Fruit fly (Drosophila melanogaster) whole organism, pupa: Measurements from ENCODE around the gene CG6236.
A peak's percentile ranks its signal among the peaks of the same experiment; 100 is the strongest.

Experiments
- CG10348 ChIP-seq: fragments of 200-800 bp; sonication (Bioruptor generic); IDR thresholded peaks from 2 replicates; pipeline ENCODE4 v1.3.6; 2022; ENCODE audit warnings: missing biosample characterization, missing genetic modification characterization
- CG12605 ChIP-seq: fragments of 200-800 bp; sonication (Bioruptor generic); IDR thresholded peaks from 2 replicates; pipeline ENCODE4 v1.3.6; 2022; ENCODE audit warnings: missing biosample characterization, missing genetic modification characterization
- CG13204 ChIP-seq: fragments of 200-800 bp; sonication (Bioruptor generic); optimal IDR thresholded peaks from 2 replicates; lab custom pipeline; 2018; ENCODE audit warnings: missing biosample characterization, mild to moderate bottlenecking, missing genetic modification characterization, moderate library complexity
- CG14655 ChIP-seq: fragments of 200-800 bp; sonication (Bioruptor generic); optimal IDR thresholded peaks from 3 replicates; lab custom pipeline; 2017; ENCODE audit warnings: mild to moderate bottlenecking, missing biosample characterization, missing genetic modification reagents, missing genetic modification characterization
- CG15710 ChIP-seq: fragments of 200-800 bp; sonication (Bioruptor generic); optimal IDR thresholded peaks from 2 replicates; lab custom pipeline; 2018; ENCODE audit warnings: missing biosample characterization, mild to moderate bottlenecking, missing genetic modification characterization, moderate library complexity
- CG17806 ChIP-seq: fragments of 200-800 bp; sonication (Bioruptor generic); optimal IDR thresholded peaks from 2 replicates; lab custom pipeline; 2018; ENCODE audit warnings: missing biosample characterization, mild to moderate bottlenecking, missing genetic modification characterization, moderate library complexity
- CG32121 ChIP-seq: fragments of 200-800 bp; sonication (Bioruptor generic); IDR thresholded peaks from 2 replicates; pipeline ENCODE4 v1.3.6; 2022; ENCODE audit warnings: missing biosample characterization, missing genetic modification characterization
- CG34367 ChIP-seq: fragments of 200-800 bp; sonication (Bioruptor generic); optimal IDR thresholded peaks from 2 replicates; lab custom pipeline; 2018; ENCODE audit warnings: missing biosample characterization, mild to moderate bottlenecking, missing genetic modification characterization
- CG4496 ChIP-seq: fragments of 200-800 bp; sonication (Bioruptor generic); IDR thresholded peaks from 3 replicates; pipeline ENCODE4 v1.3.6; 2022; ENCODE audit warnings: missing biosample characterization, missing genetic modification characterization
- CG8159 ChIP-seq: fragments of 200-800 bp; sonication (Bioruptor generic); optimal IDR thresholded peaks from 3 replicates; lab custom pipeline; 2018; ENCODE audit warnings: missing biosample characterization, mild to moderate bottlenecking, missing genetic modification characterization, moderate library complexity
- CG8301 ChIP-seq: fragments of 200-800 bp; sonication (Bioruptor generic); optimal IDR thresholded peaks from 2 replicates; lab custom pipeline; 2018; ENCODE audit warnings: missing biosample characterization, mild to moderate bottlenecking, missing genetic modification characterization
- CG9948 ChIP-seq: fragments of 200-800 bp; sonication (Bioruptor generic); optimal IDR thresholded peaks from 2 replicates; lab custom pipeline; 2018; ENCODE audit warnings: missing biosample characterization, mild to moderate bottlenecking, missing genetic modification characterization, moderate library complexity
- D1 ChIP-seq: fragments of 200-800 bp; sonication (Bioruptor generic); optimal IDR thresholded peaks from 2 replicates; lab custom pipeline; 2018; ENCODE audit warnings: missing biosample characterization, mild to moderate bottlenecking, missing genetic modification characterization, moderate library complexity
- EcR ChIP-seq: fragments of 200-800 bp; sonication (Bioruptor generic); optimal IDR thresholded peaks from 3 replicates; lab custom pipeline; 2019; ENCODE audit warnings: missing biosample characterization, missing genetic modification characterization, mild to moderate bottlenecking, moderate library complexity, missing genetic modification reagents
- Ets98B ChIP-seq: fragments of 200-800 bp; sonication (Bioruptor generic); IDR thresholded peaks from 2 replicates; pipeline ENCODE4 v1.3.6; 2022; ENCODE audit warnings: missing biosample characterization, missing genetic modification characterization
- Pif1A ChIP-seq: fragments of 200-800 bp; sonication (Bioruptor generic); optimal IDR thresholded peaks from 3 replicates; lab custom pipeline; 2016; ENCODE audit warnings: missing biosample characterization, missing genetic modification characterization
- Pif1B ChIP-seq: fragments of 200-800 bp; sonication (Bioruptor generic); optimal IDR thresholded peaks from 3 replicates; lab custom pipeline; 2016; ENCODE audit warnings: missing biosample characterization, missing genetic modification characterization
- Snoo ChIP-seq: fragments of 200-800 bp; sonication (Bioruptor generic); optimal IDR thresholded peaks from 3 replicates; lab custom pipeline; 2017; ENCODE audit warnings: missing biosample characterization, mild to moderate bottlenecking, missing genetic modification characterization, inconsistent platforms
- fd96Ca ChIP-seq: fragments of 200-800 bp; sonication (Bioruptor generic); IDR thresholded peaks from 3 replicates; pipeline ENCODE4 v1.3.6; 2022; ENCODE audit warnings: missing biosample characterization, missing genetic modification characterization
- gl ChIP-seq: fragments of 200-800 bp; sonication (Bioruptor generic); optimal IDR thresholded peaks from 2 replicates; lab custom pipeline; 2018; ENCODE audit warnings: missing biosample characterization, mild to moderate bottlenecking, missing genetic modification characterization
- rn ChIP-seq: fragments of 200-800 bp; sonication (Bioruptor generic); IDR thresholded peaks from 2 replicates; pipeline ENCODE4 v1.3.6; 2022; ENCODE audit warnings: missing biosample characterization, missing genetic modification characterization

CG6236 gene

DNA sequence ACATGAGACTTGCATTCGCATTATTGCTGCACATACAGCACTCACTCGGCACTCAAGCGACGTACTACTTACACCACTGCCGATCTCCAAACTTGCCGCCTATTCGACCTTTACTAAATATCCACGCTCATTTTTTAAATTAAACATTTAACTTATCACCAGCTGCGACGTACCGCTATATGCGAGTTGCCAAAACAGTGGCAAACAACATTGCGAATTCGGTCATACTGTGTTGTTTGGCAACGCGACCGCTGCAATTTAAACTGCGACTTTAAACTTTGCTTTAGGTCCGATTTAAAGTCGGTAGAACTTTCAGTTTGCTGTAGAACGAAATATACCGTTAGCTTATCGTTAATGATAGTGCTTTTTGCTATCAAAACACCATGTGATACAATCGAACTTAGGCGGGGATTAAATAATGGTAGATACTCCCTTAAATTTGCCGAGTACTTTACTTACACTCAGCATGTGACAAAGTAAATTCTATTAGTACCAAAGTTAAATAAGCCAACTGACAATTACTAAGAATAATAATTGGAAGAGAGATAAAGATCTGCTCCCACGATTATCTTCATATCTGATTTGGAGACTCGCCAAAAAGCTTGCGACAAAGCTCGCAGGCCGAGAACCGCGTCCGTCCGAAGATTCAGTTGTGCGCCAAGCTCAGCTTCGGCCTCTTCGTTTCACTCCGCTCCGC lies at the start of gene CG6236, which contains the start of gene ea:
CG6236 (minus strand) TSS at position 187 of the 697 bp plus-strand sequence.
ea (plus strand) TSS at position 647 of the 697 bp plus-strand sequence.
- TF ChIP-seq EcR (GFP tag; lab: Kevin White, UChicago) (no peak), rn (GFP tag; lab: Robert Waterston, UW) (no peak), fd96Ca (no peak), CG4496 (GFP tag; lab: Robert Waterston, UW) (no peak)

DNA sequence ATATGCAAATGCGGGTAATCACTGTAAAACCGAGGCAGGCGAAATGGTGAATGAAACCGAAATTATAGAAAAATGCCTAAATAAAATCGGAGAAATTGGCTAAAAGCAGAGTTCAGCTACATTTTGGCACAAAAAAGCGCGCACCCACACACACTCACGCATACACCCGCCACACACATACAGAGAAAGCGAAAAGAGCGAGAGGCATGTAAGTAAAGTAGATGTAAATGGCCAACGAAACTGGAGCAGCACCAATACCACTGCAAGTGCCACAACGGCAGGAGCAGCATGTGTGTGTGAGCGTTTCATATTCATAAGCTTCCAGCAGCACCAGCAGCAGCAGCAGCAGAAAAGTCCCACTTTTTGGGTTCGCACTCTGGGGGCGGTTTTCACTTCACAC lies 47.4 kb upstream of the CG6236 start:
- TF ChIP-seq CG14655 (no peak), CG8301 (tag; lab: Kevin White, UChicago) (no peak), D1 (tag; lab: Kevin White, UChicago) (no peak), CG8159 (no peak), CG10348 (no peak), CG9948 (no peak), Snoo (no peak), CG4496 (GFP tag; lab: Robert Waterston, UW) (no peak), Ets98B (GFP tag; lab: Robert Waterston, UW) (no peak)

DNA sequence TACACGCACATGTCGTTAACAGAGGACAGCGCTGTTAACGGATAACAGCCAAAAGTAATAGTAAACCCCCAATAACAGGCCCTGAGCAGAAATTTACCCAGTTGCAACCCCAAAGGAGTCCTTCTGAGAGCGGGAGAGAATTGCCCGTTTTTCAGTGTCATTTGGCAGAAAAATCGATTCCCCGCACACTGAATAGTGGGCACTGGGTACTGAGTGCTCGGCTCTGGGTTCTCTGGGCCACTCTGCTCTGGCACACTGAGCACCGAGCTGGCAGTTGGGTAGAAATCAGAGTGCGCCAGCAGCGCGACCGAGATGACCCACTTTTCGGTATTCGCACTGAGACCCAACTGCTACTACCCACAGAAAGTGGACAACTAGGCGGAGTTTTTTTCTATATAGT lies 46.3 kb upstream of the CG6236 start, which contains the start of gene Rbp:
Rbp (plus strand) TSS at position 239 of the 400 bp plus-strand sequence.
- TF ChIP-seq CG12605 (GFP tag; lab: Robert Waterston, UW): no peak
- no peak for TF ChIP-seq CG15710 (tag; lab: Kevin White, UChicago)
- no peak for TF ChIP-seq EcR (GFP tag; lab: Kevin White, UChicago)
- no peak for TF ChIP-seq Ets98B (GFP tag; lab: Robert Waterston, UW)
- TF ChIP-seq, all 21 proteins: peak for 0

DNA sequence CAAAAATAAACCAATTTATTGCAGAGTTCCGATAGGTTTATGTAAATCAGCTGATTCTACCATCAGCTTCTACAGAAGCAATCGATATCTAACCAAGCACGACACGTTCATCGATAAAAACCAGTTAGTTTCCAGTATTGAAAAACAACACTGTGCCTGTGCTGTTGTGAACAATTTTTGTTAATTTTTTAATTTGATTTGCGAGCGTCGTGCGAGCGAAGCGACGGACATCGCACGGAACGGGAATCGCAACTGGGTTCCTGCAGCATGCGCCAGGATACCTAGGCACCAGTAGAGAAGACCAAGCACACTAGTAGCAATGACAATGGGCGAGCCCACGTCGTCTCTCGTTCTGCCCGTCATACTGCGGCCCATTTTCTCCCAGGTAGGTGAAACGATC lies 43.8 kb upstream of the CG6236 start, which contains the start of the genes Ccm3 and CG6136:
Ccm3 (plus strand) TSS at position 125 of the 400 bp plus-strand sequence.
CG6136 (minus strand) TSS at position 380 of the 400 bp plus-strand sequence.
- TF ChIP-seq CG34367 (tag; lab: Kevin White, UChicago): no peak
- TF ChIP-seq Snoo: peak; percentile 10
- peak; percentile 13 for TF ChIP-seq CG15710 (tag; lab: Kevin White, UChicago)
- 0 out of 2 replicates have a peak, but pooled peaks have one; percentile 10 for TF ChIP-seq Ets98B (GFP tag; lab: Robert Waterston, UW)
- no peak for TF ChIP-seq CG14655
- TF ChIP-seq CG32121: 0 out of 2 replicates have a peak, but pooled peaks have one; percentile 25
- no peak for TF ChIP-seq CG17806
- peak; percentile 45; the same call in 1 of the 3 replicates for TF ChIP-seq CG4496 (GFP tag; lab: Robert Waterston, UW)
- no peak for TF ChIP-seq Pif1A
- TF ChIP-seq, all 21 proteins: peak for 5

DNA sequence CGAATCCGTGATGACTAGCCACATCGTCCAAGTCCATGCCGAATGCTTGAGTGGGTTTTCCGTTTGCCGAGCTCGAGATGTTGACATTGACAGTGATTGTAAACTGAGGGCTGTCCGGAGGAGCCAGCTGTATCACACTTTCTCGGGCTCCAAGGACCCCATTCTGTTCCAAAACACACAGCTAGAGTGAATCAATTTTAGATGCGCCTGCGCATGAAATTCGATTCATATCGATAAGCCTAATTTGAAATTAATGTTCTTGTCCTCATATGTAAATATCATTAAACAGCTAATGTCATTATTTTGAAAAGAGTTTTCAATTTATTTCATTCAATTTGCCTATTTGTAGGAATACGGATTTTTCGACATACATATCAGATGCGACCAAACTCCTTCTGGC lies 41.7 kb upstream of the CG6236 start, which contains the start of gene CG14868:
CG14868 (minus strand) TSS at position 204 of the 400 bp plus-strand sequence.
- TF ChIP-seq CG32121 (no peak), gl (tag; lab: Kevin White, UChicago) (no peak), Ets98B (GFP tag; lab: Robert Waterston, UW) (no peak), CG4496 (GFP tag; lab: Robert Waterston, UW) (no peak), Snoo (no peak), rn (GFP tag; lab: Robert Waterston, UW) (no peak), EcR (GFP tag; lab: Kevin White, UChicago) (no peak), CG9948 (no peak), Pif1B (no peak), CG14655 (no peak), CG13204 (GFP tag; lab: Kevin White, UChicago) (no peak), CG15710 (tag; lab: Kevin White, UChicago) (no peak), CG17806 (no peak), CG12605 (GFP tag; lab: Robert Waterston, UW) (no peak), fd96Ca (no peak), CG8301 (tag; lab: Kevin White, UChicago) (no peak), Pif1A (no peak), D1 (tag; lab: Kevin White, UChicago) (no peak)

DNA sequence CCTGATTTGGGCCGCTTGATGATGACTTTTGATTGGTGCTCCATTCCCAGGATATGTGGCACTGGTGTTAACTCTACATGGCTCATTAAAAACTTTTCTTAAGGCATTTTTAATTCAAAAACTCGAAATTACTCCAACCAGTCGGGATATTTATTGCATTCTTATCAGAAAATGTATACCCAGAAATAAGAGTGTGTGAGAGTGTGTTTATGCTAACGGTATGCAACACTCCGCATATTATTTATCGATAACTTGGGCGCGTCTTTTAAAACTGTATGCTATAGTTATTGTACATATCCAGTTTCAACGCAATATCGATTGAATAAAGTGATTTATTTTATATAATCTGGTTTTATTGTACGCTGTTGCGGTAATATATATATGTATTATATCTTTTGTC lies 39.4 kb upstream of the CG6236 start, which contains the start of gene CG34404:
CG34404 (minus strand) TSS at position 189 of the 400 bp plus-strand sequence.
- TF ChIP-seq CG13204 (GFP tag; lab: Kevin White, UChicago): no peak
- no peak for TF ChIP-seq CG34367 (tag; lab: Kevin White, UChicago)
- TF ChIP-seq CG32121: no peak
- no peak for TF ChIP-seq CG10348
- TF ChIP-seq CG9948: no peak
- no peak for TF ChIP-seq Pif1B
- TF ChIP-seq CG8159: no peak
- no peak for TF ChIP-seq CG15710 (tag; lab: Kevin White, UChicago)
- TF ChIP-seq gl (tag; lab: Kevin White, UChicago): no peak
- no peak for TF ChIP-seq CG8301 (tag; lab: Kevin White, UChicago)

DNA sequence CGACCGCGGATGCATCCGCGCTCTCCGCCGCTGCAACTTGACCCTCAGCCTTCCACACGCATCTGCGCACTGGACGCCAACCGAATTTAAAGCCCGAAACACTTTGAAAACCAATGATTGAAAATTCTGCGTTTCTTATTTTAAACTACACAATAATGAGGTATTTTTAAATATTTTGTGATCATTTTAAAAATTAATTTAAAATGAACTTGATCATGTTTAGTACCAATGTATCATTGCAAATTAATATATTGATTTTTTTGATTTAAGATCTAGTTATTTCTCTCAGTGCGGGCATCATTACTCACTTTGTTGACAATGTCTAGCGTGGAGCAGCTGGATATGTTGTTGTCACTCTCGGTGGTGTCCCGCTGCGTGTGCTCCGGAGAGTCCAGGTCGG lies 38.8 kb upstream of the CG6236 start:
- TF ChIP-seq Snoo: peak; percentile 19
- TF ChIP-seq CG14655: no peak
- TF ChIP-seq rn (GFP tag; lab: Robert Waterston, UW): no peak
- TF ChIP-seq CG4496 (GFP tag; lab: Robert Waterston, UW): peak; percentile 76; the same call in 2 of the 3 replicates
- peak; percentile 55 for TF ChIP-seq CG17806
- no peak for TF ChIP-seq Pif1B
- TF ChIP-seq Ets98B (GFP tag; lab: Robert Waterston, UW): peak; percentile 41
- no peak for TF ChIP-seq CG34367 (tag; lab: Kevin White, UChicago)
- TF ChIP-seq CG12605 (GFP tag; lab: Robert Waterston, UW): peak; percentile 46; the same call in 1 of the 2 replicates
- no peak for TF ChIP-seq D1 (tag; lab: Kevin White, UChicago)
- TF ChIP-seq CG15710 (tag; lab: Kevin White, UChicago): peak; percentile 32
- peak; percentile 43 for TF ChIP-seq CG9948
- no peak for TF ChIP-seq fd96Ca
- TF ChIP-seq CG32121: peak; percentile 62; the same call in 1 of the 2 replicates
- TF ChIP-seq, all 21 proteins: peak for 8
